Fruit fly (Drosophila melanogaster) whole organism, prepupa: ENCODE results near the gene CG12229.

Experiments used
- CG31627 ChIP-seq: fragments of 200-800 bp; sonication (Bioruptor generic); optimal IDR thresholded peaks from 3 replicates; lab custom pipeline; 2016; ENCODE audit warnings: missing biosample characterization, missing genetic modification characterization
- CG6792 ChIP-seq: fragments of 200-800 bp; sonication (Bioruptor generic); optimal IDR thresholded peaks from 3 replicates; lab custom pipeline; 2016; ENCODE audit warnings: missing biosample characterization, missing genetic modification characterization
- CG8119 ChIP-seq: fragments of 200-800 bp; sonication (Bioruptor generic); IDR thresholded peaks from 3 replicates; pipeline ENCODE4 v1.3.6; 2022; ENCODE audit warnings: missing biosample characterization, missing genetic modification characterization
- Hr38 ChIP-seq: sonication (Bioruptor generic); optimal IDR thresholded peaks from 2 replicates; lab custom pipeline; 2016; ENCODE audit warnings: missing biosample characterization, missing genetic modification characterization
- Lpt ChIP-seq: fragments of 200-800 bp; sonication (Bioruptor generic); optimal IDR thresholded peaks from 3 replicates; lab custom pipeline; 2016; ENCODE audit warnings: missing biosample characterization, missing genetic modification characterization
- Sox15 ChIP-seq: fragments of 200-800 bp; sonication (Bioruptor generic); optimal IDR thresholded peaks from 3 replicates; lab custom pipeline; 2016; ENCODE audit warnings: missing biosample characterization, missing genetic modification characterization
- dac ChIP-seq: fragments of 200-800 bp; sonication (Bioruptor generic); optimal IDR thresholded peaks from 2 replicates; lab custom pipeline; 2017; ENCODE audit warnings: missing biosample characterization, mild to moderate bottlenecking, missing genetic modification characterization
- ss ChIP-seq, 2 experiments: fragments of 200-800 bp; sonication (Bioruptor generic); optimal IDR thresholded peaks; 2 replicates in 1 of 2; 3 replicates in 1 of 2; lab custom pipeline; 2017 to 2018; ENCODE audit warnings: mild to moderate bottlenecking in 2 of 2, missing biosample characterization in 2 of 2, missing genetic modification characterization in 2 of 2, moderate library complexity in 1 of 2
- svp ChIP-seq: fragments of 200-800 bp; sonication (Bioruptor generic); peaks from one replicate; lab custom pipeline; 2016; ENCODE audit warnings: missing biosample characterization, missing genetic modification characterization

dm6 chr3L:17407073-17407472 lies 29.2 kb downstream of the CG12229 start:
- TF ChIP-seq CG31627 (GFP tag; lab: Kevin White, UChicago): no peak
- TF ChIP-seq CG8119 (GFP tag; lab: Robert Waterston, UW): no peak
- TF ChIP-seq Lpt: no peak
- TF ChIP-seq ss (GFP tag; optimal IDR thresholded peaks at IDR 0.05; lab: Kevin White, UChicago): no peak
- no peak for TF ChIP-seq Sox15 (GFP tag; lab: Kevin White, UChicago)
- TF ChIP-seq CG6792 (GFP tag; lab: Kevin White, UChicago): no peak
- TF ChIP-seq Hr38 (GFP tag; lab: Kevin White, UChicago): no peak
- TF ChIP-seq svp: no peak
- TF ChIP-seq dac (GFP tag; lab: Kevin White, UChicago): no peak
